Fruit fly (Drosophila melanogaster): ENCODE data around the gene sno.

sno gene

DNA sequence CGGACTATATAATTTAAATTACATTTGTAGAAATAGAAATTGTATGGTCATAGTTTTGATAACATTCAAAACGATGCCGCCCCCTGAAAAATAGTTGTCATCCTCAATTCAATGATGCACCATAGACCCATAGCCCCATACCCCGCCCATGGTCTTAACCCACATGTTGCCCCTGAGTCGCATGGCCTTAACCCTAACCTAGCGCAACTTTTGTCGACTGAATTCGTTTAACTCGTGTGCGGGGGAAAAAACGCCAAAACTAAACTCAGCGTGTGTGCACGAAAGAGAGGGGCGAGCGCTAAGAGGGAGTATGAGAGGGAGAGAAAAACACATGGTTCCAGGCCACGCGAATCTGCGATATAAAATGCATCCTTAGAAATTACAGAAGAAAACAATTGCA, 1.0 kb downstream of the sno start:
- TF ChIP-seq CG14655 (GFP tag; optimal IDR thresholded peaks at IDR 0.05) = no peak
- no peak for TF ChIP-seq Pif1A (GFP tag; optimal IDR thresholded peaks at IDR 0.05)
- TF ChIP-seq CG9948 (tag; optimal IDR thresholded peaks at IDR 0.05) = no peak
- TF ChIP-seq CG15710 (tag; optimal IDR thresholded peaks at IDR 0.05) = no peak
- no peak for TF ChIP-seq EcR (GFP tag; optimal IDR thresholded peaks at IDR 0.05)
- TF ChIP-seq CG10348 (GFP tag; IDR thresholded peaks at IDR 0.05) = no peak
- TF ChIP-seq CG12605 (GFP tag; IDR thresholded peaks at IDR 0.05) = no peak

DNA sequence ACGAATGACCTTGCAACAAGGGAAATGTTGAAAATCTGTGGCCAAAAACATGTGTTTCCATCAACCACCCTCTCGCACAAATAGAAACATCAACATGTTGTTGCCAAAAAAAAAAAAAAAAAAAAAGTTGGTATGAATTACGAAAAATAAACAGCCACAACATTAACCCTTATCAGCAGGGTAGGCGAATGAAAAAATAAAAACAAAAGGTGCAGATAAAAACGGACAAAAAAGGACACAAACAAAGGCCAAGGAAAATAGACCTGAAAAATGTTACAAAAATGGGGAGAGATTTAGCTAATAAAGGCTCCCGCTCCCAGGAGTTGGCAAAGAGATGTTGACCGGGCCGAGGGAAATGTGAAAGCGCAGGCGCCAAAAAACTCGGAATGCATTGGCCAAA, 2.1 kb downstream of the sno start:
- TF ChIP-seq CG8159 (tag; optimal IDR thresholded peaks at IDR 0.05) (peak; percentile 24), CG12605 (GFP tag; IDR thresholded peaks at IDR 0.05) (peak; percentile 41), CG15710 (tag; optimal IDR thresholded peaks at IDR 0.05) (no peak)

dm6 chrX:13208554-13208953, 2.9 kb downstream of the sno start:
- no peak for TF ChIP-seq Pif1A (GFP tag; optimal IDR thresholded peaks at IDR 0.05)
- no peak for TF ChIP-seq EcR (GFP tag; optimal IDR thresholded peaks at IDR 0.05)
- TF ChIP-seq CG8159 (tag; optimal IDR thresholded peaks at IDR 0.05) = no peak
- TF ChIP-seq rn (GFP tag; IDR thresholded peaks at IDR 0.05) = no peak
- no peak for TF ChIP-seq CG17806 (tag; optimal IDR thresholded peaks at IDR 0.05)
- no peak for TF ChIP-seq fd96Ca (GFP tag; IDR thresholded peaks at IDR 0.05)
- TF ChIP-seq CG14655 (GFP tag; optimal IDR thresholded peaks at IDR 0.05) = no peak
- TF ChIP-seq Snoo (tag; optimal IDR thresholded peaks at IDR 0.05) = no peak
- TF ChIP-seq CG13204 (GFP tag; optimal IDR thresholded peaks at IDR 0.05) = peak; percentile 4

DNA sequence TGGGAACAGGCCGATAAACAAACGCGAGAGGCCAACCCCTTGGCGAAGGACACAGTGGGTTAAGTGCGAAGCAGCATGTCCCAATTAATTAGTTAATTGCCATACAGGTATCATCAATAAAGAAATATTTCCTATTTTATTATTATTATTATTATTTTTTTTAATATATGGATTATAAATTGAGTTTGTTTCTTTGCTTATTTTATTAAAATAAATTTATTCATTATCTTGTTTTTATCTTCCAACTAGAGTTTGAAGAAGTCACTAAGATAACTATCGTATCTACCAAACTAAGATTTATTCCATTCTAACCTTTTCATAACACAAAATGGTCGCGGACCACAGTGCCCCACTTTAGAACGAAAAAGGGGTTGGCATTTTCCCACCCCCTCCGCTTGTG, 3.4 kb downstream of the sno start:
- no peak for TF ChIP-seq CG32121 (GFP tag; IDR thresholded peaks at IDR 0.05)
- TF ChIP-seq CG34367 (tag; optimal IDR thresholded peaks at IDR 0.05) = no peak
- TF ChIP-seq CG4496 (GFP tag; IDR thresholded peaks at IDR 0.05) = no peak
- peak; percentile 55 for TF ChIP-seq CG8159 (tag; optimal IDR thresholded peaks at IDR 0.05)
- TF ChIP-seq CG17806 (tag; optimal IDR thresholded peaks at IDR 0.05) = no peak
- no peak for TF ChIP-seq CG14655 (GFP tag; optimal IDR thresholded peaks at IDR 0.05)
- TF ChIP-seq CG15710 (tag; optimal IDR thresholded peaks at IDR 0.05) = peak; percentile 24
- TF ChIP-seq CG9948 (tag; optimal IDR thresholded peaks at IDR 0.05) = peak; percentile 26
- TF ChIP-seq fd96Ca (GFP tag; IDR thresholded peaks at IDR 0.05) = no peak

DNA sequence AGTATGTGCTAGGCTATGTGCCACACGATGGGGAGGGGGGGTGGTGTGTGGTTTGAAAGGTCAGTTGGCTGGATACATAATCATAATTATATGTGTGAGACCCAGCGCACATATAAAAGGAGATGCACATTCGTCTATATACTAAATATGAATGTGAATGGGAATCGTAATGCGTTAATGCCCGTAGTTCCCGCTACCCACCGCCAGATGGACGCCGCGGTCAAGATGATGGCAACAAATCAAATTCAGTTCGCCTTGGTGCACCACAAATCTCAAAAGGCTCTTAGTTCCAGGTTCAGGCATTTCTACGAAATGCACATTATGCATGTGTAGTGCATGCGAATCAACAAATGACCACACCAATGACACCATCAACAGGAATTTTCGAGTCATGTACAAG, 6.8 kb downstream of the sno start:
- TF ChIP-seq CG13204 (GFP tag; optimal IDR thresholded peaks at IDR 0.05) (no peak), fd96Ca (GFP tag; IDR thresholded peaks at IDR 0.05) (no peak), D1 (tag; optimal IDR thresholded peaks at IDR 0.05) (no peak), CG4496 (GFP tag; IDR thresholded peaks at IDR 0.05) (no peak), EcR (GFP tag; optimal IDR thresholded peaks at IDR 0.05) (no peak), Pif1A (GFP tag; optimal IDR thresholded peaks at IDR 0.05) (no peak), CG8159 (tag; optimal IDR thresholded peaks at IDR 0.05) (no peak), CG10348 (GFP tag; IDR thresholded peaks at IDR 0.05) (no peak), Ets98B (GFP tag; IDR thresholded peaks at IDR 0.05) (no peak), gl (tag; optimal IDR thresholded peaks at IDR 0.05) (no peak), rn (GFP tag; IDR thresholded peaks at IDR 0.05) (no peak), CG9948 (tag; optimal IDR thresholded peaks at IDR 0.05) (no peak), Snoo (tag; optimal IDR thresholded peaks at IDR 0.05) (no peak), CG32121 (GFP tag; IDR thresholded peaks at IDR 0.05) (no peak), CG17806 (tag; optimal IDR thresholded peaks at IDR 0.05) (no peak), CG12605 (GFP tag; IDR thresholded peaks at IDR 0.05) (no peak), CG34367 (tag; optimal IDR thresholded peaks at IDR 0.05) (no peak), CG8301 (tag; optimal IDR thresholded peaks at IDR 0.05) (no peak), CG15710 (tag; optimal IDR thresholded peaks at IDR 0.05) (no peak), CG14655 (GFP tag; optimal IDR thresholded peaks at IDR 0.05) (no peak)

- TF ChIP-seq D1 (tag; optimal IDR thresholded peaks at IDR 0.05) (no peak), CG8159 (tag; optimal IDR thresholded peaks at IDR 0.05) (no peak), CG15710 (tag; optimal IDR thresholded peaks at IDR 0.05) (no peak), CG17806 (tag; optimal IDR thresholded peaks at IDR 0.05) (no peak), EcR (GFP tag; optimal IDR thresholded peaks at IDR 0.05) (no peak), CG14655 (GFP tag; optimal IDR thresholded peaks at IDR 0.05) (no peak)
These were observed 9.3 kb downstream of the sno start, which contains the start of gene CG44437 for dm6 chrX:13202162-13202561. TSS of gene CG44437 (minus strand) at chrX:13202262.

DNA sequence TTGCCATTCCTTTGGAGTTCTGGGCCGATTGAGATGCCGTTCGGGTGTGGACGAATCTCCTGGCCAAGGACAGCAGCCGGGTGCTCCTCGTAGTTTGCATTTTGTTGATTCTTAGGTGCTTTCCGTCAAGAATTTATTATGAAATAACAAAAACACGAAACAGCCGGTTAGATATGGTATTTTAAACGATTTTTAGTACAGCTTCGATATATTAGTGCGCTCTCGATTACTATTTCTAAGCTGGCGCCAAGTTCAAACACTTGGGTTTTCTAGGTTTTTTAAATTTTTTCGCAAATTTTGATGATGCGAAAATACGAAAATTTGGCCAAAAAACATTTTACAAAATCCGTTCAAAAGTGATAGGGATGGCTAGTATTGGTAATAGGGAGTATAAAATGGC, 17.2 kb downstream of the sno start, which contains the start of gene Coq5:
TSS of gene Coq5 (minus strand) at position 303 of the 400 bp plus-strand sequence.
- TF ChIP-seq EcR (GFP tag; optimal IDR thresholded peaks at IDR 0.05) (no peak), CG15710 (tag; optimal IDR thresholded peaks at IDR 0.05) (no peak), CG12605 (GFP tag; IDR thresholded peaks at IDR 0.05) (no peak), rn (GFP tag; IDR thresholded peaks at IDR 0.05) (no peak), CG32121 (GFP tag; IDR thresholded peaks at IDR 0.05) (no peak)

DNA sequence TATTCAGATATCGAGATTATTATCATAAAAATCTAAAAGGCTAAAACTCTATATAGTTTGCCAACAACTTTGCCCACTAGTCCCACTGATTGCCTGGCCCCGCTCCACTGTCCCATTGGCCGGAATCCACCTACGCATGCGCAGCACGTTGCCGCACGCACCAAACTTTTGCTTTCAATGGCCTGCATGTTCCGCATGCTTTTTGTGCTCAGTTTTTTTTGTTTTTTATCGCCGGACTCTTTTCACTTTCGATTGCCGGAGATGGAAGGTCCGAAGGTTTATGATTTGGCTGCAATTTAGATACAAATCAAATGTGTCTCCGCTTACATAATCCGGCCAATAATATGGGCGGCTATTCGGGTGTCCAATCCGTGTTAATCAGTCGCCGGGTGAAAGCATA, 19.2 kb downstream of the sno start:
- TF ChIP-seq Pif1B (GFP tag; optimal IDR thresholded peaks at IDR 0.05) = no peak
